Fruit fly (Drosophila melanogaster): ENCODE data around the gene ifc.

The ifc gene

DNA sequence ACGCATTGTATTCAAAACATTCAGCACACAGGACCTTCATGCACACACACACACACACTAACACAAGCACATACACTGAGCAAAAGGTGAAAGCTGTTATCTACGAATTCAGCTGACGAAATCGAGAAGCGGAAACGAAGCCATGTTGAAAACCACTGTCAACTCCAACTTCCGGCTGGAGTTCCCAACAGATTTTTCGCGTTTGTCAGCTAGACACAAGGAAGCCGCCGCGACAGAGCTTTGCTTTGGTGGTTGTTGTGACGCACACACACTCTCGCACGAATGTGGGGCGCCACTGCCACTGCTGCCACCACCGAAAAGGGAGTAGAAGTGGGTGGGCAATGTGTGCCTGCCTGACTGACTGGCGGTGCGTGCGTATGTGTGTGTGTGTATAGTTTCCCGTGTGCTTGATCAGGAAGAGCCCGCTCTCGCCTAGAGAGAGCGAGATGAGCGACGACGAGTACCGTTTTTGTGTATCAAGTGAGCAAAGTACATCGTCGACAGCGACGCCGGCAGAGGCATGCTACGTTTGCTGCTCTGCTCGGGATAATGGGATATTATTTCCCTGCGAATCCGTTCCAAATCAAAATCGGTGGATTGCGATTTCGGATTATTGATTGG, 11.6 kb downstream of the ifc start (continued):
- TF ChIP-seq CG11294 (GFP tag; IDR thresholded peaks at IDR 0.05) (no peak), Sox14 (GFP tag; optimal IDR thresholded peaks at IDR 0.05) (no peak), CG8632 (GFP tag; optimal IDR thresholded peaks at IDR 0.05) (peak; percentile 44), CG8319 (GFP tag; optimal IDR thresholded peaks at IDR 0.05) (peak; percentile 12), eg (GFP tag; IDR thresholded peaks at IDR 0.05) (no peak), ss (GFP tag; optimal IDR thresholded peaks at IDR 0.05) (peak; percentile 30 to 78), CG32006 (GFP tag; optimal IDR thresholded peaks at IDR 0.05) (no peak), CG6854 (GFP tag; optimal IDR thresholded peaks at IDR 0.05) (peak; percentile 69), cyc (GFP tag; optimal IDR thresholded peaks at IDR 0.05) (no peak), Hr4 (GFP tag; optimal IDR thresholded peaks at IDR 0.05) (no peak), CG6163 (GFP tag; IDR thresholded peaks at IDR 0.05) (0 out of 3 replicates have a peak, but pooled peaks have one; percentile 50), lz (GFP tag; optimal IDR thresholded peaks at IDR 0.05) (no peak), CG6792 (GFP tag; optimal IDR thresholded peaks at IDR 0.05) (no peak), achi (GFP tag; optimal IDR thresholded peaks at IDR 0.05) (peak; percentile 72), Smox (GFP tag; optimal IDR thresholded peaks at IDR 0.05) (no peak), pdm3 (GFP tag; optimal IDR thresholded peaks at IDR 0.05) (no peak), CG4318 (GFP tag; optimal IDR thresholded peaks at IDR 0.05) (no peak), Ets96B (tag; optimal IDR thresholded peaks at IDR 0.05) (no peak), CG31627 (GFP tag; optimal IDR thresholded peaks at IDR 0.05) (no peak), Sox102F (GFP tag; optimal IDR thresholded peaks at IDR 0.05) (no peak), esn (GFP tag; optimal IDR thresholded peaks at IDR 0.05) (peak; percentile 45), CG11762 (GFP tag; optimal IDR thresholded peaks at IDR 0.05; ENCODE audit: insufficient read depth) (no peak), salr (GFP tag; optimal IDR thresholded peaks at IDR 0.05) (peak in 1 of 2 experiments; percentile 8)

DNA sequence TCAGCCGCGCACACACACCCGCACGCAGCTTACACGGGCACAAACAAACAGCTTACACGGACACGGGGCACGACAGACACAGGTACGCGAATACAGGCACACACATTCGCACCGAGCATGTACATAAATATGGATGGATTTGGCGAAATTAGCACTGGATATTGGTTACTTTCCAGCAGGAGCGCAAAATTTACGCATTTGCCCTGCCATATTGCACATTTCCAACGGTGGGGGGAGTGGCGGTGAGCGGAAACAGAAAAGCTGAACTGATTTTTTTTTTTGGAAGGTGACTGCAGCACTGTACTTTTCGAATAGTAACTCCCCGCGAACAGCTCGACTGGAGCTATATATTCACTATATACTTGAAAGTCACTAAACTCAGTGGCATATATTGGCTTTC, 12.2 kb downstream of the ifc start:
- TF ChIP-seq CG9139 (GFP tag; optimal IDR thresholded peaks at IDR 0.05) (no peak), Eip75B (GFP tag; optimal IDR thresholded peaks at IDR 0.05) (no peak), CG15336 (GFP tag; IDR thresholded peaks at IDR 0.05) (peak; percentile 11; the same call in 1 of the 2 replicates)

DNA sequence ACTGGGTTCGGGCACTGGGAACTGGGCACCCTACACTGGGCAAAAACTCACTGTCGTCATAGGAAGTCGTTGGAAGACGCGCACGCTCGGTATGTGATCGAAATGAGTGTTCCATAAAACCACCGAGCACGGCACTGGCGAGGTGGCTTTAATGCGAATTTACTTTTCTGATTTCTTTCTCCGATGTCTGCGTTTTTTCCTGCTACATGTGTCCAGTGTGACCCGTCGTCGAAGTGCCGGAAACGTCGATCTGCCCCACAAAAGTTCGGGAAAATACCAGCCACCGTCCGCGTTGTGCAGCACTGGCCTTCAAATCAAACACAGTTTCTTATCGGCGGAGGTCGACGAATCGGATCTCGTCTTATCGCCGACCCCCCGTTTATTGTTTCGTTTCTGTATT, 13.1 kb downstream of the ifc start, which contains the start of gene Kdm5:
Kdm5 (minus strand) TSS at position 255 of the 400 bp plus-strand sequence.
- TF ChIP-seq Hr39 (GFP tag; optimal IDR thresholded peaks at IDR 0.05) (no peak), CG7368 (GFP tag; optimal IDR thresholded peaks at IDR 0.05) (no peak), CG4318 (GFP tag; optimal IDR thresholded peaks at IDR 0.05) (no peak), CG8319 (GFP tag; optimal IDR thresholded peaks at IDR 0.05) (no peak), dsx (GFP tag; optimal IDR thresholded peaks at IDR 0.05; ENCODE audit: poor library complexity, severe bottlenecking) (no peak), fkh (GFP tag; optimal IDR thresholded peaks at IDR 0.05) (no peak), CG15336 (GFP tag; IDR thresholded peaks at IDR 0.05) (peak; percentile 45; the same call in 1 of the 2 replicates), CG31627 (GFP tag; optimal IDR thresholded peaks at IDR 0.05) (no peak), CG6854 (GFP tag; optimal IDR thresholded peaks at IDR 0.05) (peak; percentile 20), CG6276 (GFP tag; optimal IDR thresholded peaks at IDR 0.05) (no peak), acj6 (GFP tag; optimal IDR thresholded peaks at IDR 0.05) (no peak), esn (GFP tag; optimal IDR thresholded peaks at IDR 0.05) (peak; percentile 23), CG8119 (GFP tag; IDR thresholded peaks at IDR 0.05) (0 out of 3 replicates have a peak, but pooled peaks have one; percentile 26), pdm3 (GFP tag; optimal IDR thresholded peaks at IDR 0.05) (no peak), Sox14 (GFP tag; optimal IDR thresholded peaks at IDR 0.05) (peak; percentile 41), eg (GFP tag; IDR thresholded peaks at IDR 0.05) (peak; percentile 41; the same call in 1 of the 3 replicates), Ets21C (GFP tag; optimal IDR thresholded peaks at IDR 0.05) (no peak), CG6163 (GFP tag; IDR thresholded peaks at IDR 0.05) (0 out of 3 replicates have a peak, but pooled peaks have one; percentile 16), CG3919 (GFP tag; optimal IDR thresholded peaks at IDR 0.05) (no peak), Met (GFP tag; optimal IDR thresholded peaks at IDR 0.05) (peak; percentile 17), achi (GFP tag; optimal IDR thresholded peaks at IDR 0.05) (no peak), Smox (GFP tag; optimal IDR thresholded peaks at IDR 0.05) (no peak), Eip75B (GFP tag; optimal IDR thresholded peaks at IDR 0.05) (peak; percentile 17), Lpt (GFP tag; optimal IDR thresholded peaks at IDR 0.05) (no peak), CG8632 (GFP tag; optimal IDR thresholded peaks at IDR 0.05) (no peak), svp (GFP tag) (peak; percentile 96), ss (GFP tag; optimal IDR thresholded peaks at IDR 0.05) (peak in 1 of 2 experiments; percentile 7), Eip78C (GFP tag) (peak; percentile 43), CG10631 (GFP tag; optimal IDR thresholded peaks at IDR 0.05) (no peak), fd59A (GFP tag; optimal IDR thresholded peaks at IDR 0.05) (no peak), CG9139 (GFP tag; optimal IDR thresholded peaks at IDR 0.05) (no peak), vri (GFP tag; optimal IDR thresholded peaks at IDR 0.05) (peak; percentile 28)
